Fruit fly (Drosophila melanogaster): ENCODE results near the gene CheA86a.

CheA86a gene

DNA sequence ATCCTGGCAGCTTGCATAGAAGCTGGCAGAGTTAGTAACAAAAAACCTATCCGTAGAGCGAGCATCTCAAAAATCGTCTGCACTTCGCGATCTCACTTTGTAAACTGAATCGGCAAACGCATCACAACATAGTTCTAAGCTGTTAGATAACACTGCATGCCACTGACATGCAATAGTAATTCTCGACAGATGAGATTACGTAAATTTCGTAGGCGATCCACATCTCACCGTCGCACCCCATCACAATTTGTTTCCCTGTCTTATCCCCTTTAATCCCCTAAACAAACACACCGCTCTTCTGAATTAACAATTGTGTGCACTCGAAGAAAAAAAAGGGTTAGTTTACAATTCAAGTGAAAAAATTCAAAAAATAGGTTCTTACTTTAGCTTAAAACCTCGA, 25.1 kb upstream of the CheA86a start, which contains the start of gene Ugt35B1:
TSS of gene Ugt35B1 (minus strand) at position 101 of the 400 bp plus-strand sequence.
- TF ChIP-seq CG15710 (tag; optimal IDR thresholded peaks at IDR 0.05) (no peak), Snoo (tag; optimal IDR thresholded peaks at IDR 0.05) (no peak), CG17806 (tag; optimal IDR thresholded peaks at IDR 0.05) (no peak), rn (GFP tag; IDR thresholded peaks at IDR 0.05) (no peak), CG8301 (tag; optimal IDR thresholded peaks at IDR 0.05) (no peak), CG32121 (GFP tag; IDR thresholded peaks at IDR 0.05) (no peak), CG13204 (GFP tag; optimal IDR thresholded peaks at IDR 0.05) (no peak), Ets98B (GFP tag; IDR thresholded peaks at IDR 0.05) (no peak), CG9948 (tag; optimal IDR thresholded peaks at IDR 0.05) (no peak), EcR (GFP tag; optimal IDR thresholded peaks at IDR 0.05) (no peak), Pif1B (GFP tag; optimal IDR thresholded peaks at IDR 0.05) (no peak), CG14655 (GFP tag; optimal IDR thresholded peaks at IDR 0.05) (no peak), CG12605 (GFP tag; IDR thresholded peaks at IDR 0.05) (no peak), D1 (tag; optimal IDR thresholded peaks at IDR 0.05) (no peak), CG4496 (GFP tag; IDR thresholded peaks at IDR 0.05) (no peak), CG8159 (tag; optimal IDR thresholded peaks at IDR 0.05) (no peak), CG34367 (tag; optimal IDR thresholded peaks at IDR 0.05) (no peak), Pif1A (GFP tag; optimal IDR thresholded peaks at IDR 0.05) (no peak), fd96Ca (GFP tag; IDR thresholded peaks at IDR 0.05) (no peak)

- TF ChIP-seq CG13204 (GFP tag; optimal IDR thresholded peaks at IDR 0.05): no peak
- no peak for TF ChIP-seq CG4496 (GFP tag; IDR thresholded peaks at IDR 0.05)
- TF ChIP-seq CG32121 (GFP tag; IDR thresholded peaks at IDR 0.05): no peak
- TF ChIP-seq Pif1A (GFP tag; optimal IDR thresholded peaks at IDR 0.05): no peak
- TF ChIP-seq Snoo (tag; optimal IDR thresholded peaks at IDR 0.05): no peak
- TF ChIP-seq CG8159 (tag; optimal IDR thresholded peaks at IDR 0.05): no peak
- no peak for TF ChIP-seq CG12605 (GFP tag; IDR thresholded peaks at IDR 0.05)
Observed at dm6 chr3R:11167931-11168465, 23.0 kb upstream of the CheA86a start, which contains the start of gene Ugt35E2. Gene Ugt35E2, minus strand, starts transcription at chr3R:11167981.

- no peak for TF ChIP-seq CG4496 (GFP tag; IDR thresholded peaks at IDR 0.05)
- TF ChIP-seq CG15710 (tag; optimal IDR thresholded peaks at IDR 0.05): no peak
- TF ChIP-seq fd96Ca (GFP tag; IDR thresholded peaks at IDR 0.05): no peak
- TF ChIP-seq CG12605 (GFP tag; IDR thresholded peaks at IDR 0.05): no peak
Observed at dm6 chr3R:11165974-11166373, 20.9 kb upstream of the CheA86a start, which contains the start of gene Ugt35E1. Gene Ugt35E1, minus strand, starts transcription at chr3R:11166074.

- TF ChIP-seq Pif1A (GFP tag; optimal IDR thresholded peaks at IDR 0.05): no peak
Observed at dm6 chr3R:11160907-11161306, 15.9 kb upstream of the CheA86a start, which contains the start of gene CG4757. Gene CG4757, plus strand, starts transcription at chr3R:11161207.

- TF ChIP-seq CG32121 (GFP tag; IDR thresholded peaks at IDR 0.05) (0 out of 2 replicates have a peak, but pooled peaks have one; percentile 23), Ets98B (GFP tag; IDR thresholded peaks at IDR 0.05) (0 out of 2 replicates have a peak, but pooled peaks have one; percentile 39), CG4496 (GFP tag; IDR thresholded peaks at IDR 0.05) (peak; percentile 47; the same call in 1 of the 3 replicates), D1 (tag; optimal IDR thresholded peaks at IDR 0.05) (no peak)
Observed at dm6 chr3R:11156858-11157257, 11.8 kb upstream of the CheA86a start, which contains the start of gene Ugt302C1. Gene Ugt302C1, plus strand, starts transcription at chr3R:11157098.

DNA sequence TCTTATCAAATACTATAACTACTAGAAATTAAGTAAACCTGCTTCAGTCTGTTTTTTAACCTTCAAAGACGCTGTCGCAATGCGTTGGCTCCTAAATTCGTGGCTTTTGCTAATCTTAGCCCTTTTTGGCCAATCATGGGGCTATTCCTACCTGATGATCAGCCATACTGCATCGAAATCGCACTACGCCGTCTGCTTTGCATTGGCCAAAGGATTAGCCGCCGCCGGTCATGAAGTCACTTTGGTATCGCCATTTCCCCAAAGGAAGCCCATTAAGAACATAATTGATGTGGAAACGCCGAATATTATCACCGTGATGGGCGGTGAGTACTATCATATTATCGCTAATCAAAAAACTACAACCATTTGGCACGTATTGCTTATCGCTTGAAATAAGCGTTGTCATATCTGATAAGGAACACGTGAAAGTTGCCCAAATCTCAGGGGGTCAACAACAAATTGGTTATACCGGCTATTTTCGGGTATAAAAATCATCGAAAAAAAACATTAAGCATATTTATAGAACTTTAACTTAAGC, 9.6 kb upstream of the CheA86a start, which contains the start of gene Ugt302E1:
TSS of gene Ugt302E1 (plus strand) at position 51 of the 538 bp plus-strand sequence.
- TF ChIP-seq EcR (GFP tag; optimal IDR thresholded peaks at IDR 0.05) (no peak), Pif1B (GFP tag; optimal IDR thresholded peaks at IDR 0.05) (no peak), CG15710 (tag; optimal IDR thresholded peaks at IDR 0.05) (no peak), CG8301 (tag; optimal IDR thresholded peaks at IDR 0.05) (no peak)

- TF ChIP-seq CG34367 (tag; optimal IDR thresholded peaks at IDR 0.05) (peak; percentile 9), CG10348 (GFP tag; IDR thresholded peaks at IDR 0.05) (no peak), CG14655 (GFP tag; optimal IDR thresholded peaks at IDR 0.05) (peak; percentile 72), CG8301 (tag; optimal IDR thresholded peaks at IDR 0.05) (peak; percentile 58), Pif1A (GFP tag; optimal IDR thresholded peaks at IDR 0.05) (no peak), Ets98B (GFP tag; IDR thresholded peaks at IDR 0.05) (peak; percentile 55), gl (tag; optimal IDR thresholded peaks at IDR 0.05) (no peak), EcR (GFP tag; optimal IDR thresholded peaks at IDR 0.05) (no peak), rn (GFP tag; IDR thresholded peaks at IDR 0.05) (no peak), Snoo (tag; optimal IDR thresholded peaks at IDR 0.05) (no peak), Pif1B (GFP tag; optimal IDR thresholded peaks at IDR 0.05) (peak; percentile 27), fd96Ca (GFP tag; IDR thresholded peaks at IDR 0.05) (no peak), CG15710 (tag; optimal IDR thresholded peaks at IDR 0.05) (peak; percentile 50), CG17806 (tag; optimal IDR thresholded peaks at IDR 0.05) (peak; percentile 82), D1 (tag; optimal IDR thresholded peaks at IDR 0.05) (peak; percentile 2), CG13204 (GFP tag; optimal IDR thresholded peaks at IDR 0.05) (no peak), CG32121 (GFP tag; IDR thresholded peaks at IDR 0.05) (no peak; the same call in 1 of the 2 replicates), CG8159 (tag; optimal IDR thresholded peaks at IDR 0.05) (peak; percentile 64), CG4496 (GFP tag; IDR thresholded peaks at IDR 0.05) (peak; percentile 68), CG9948 (tag; optimal IDR thresholded peaks at IDR 0.05) (peak; percentile 75), CG12605 (GFP tag; IDR thresholded peaks at IDR 0.05) (peak; percentile 56; the same call in 1 of the 2 replicates)
Observed at dm6 chr3R:11153799-11154273, 8.8 kb upstream of the CheA86a start, which contains the start of gene Ugt302K1. Gene Ugt302K1, minus strand, starts transcription at chr3R:11153849.
